Fruit fly (Drosophila melanogaster) whole organism, prepupa: ENCODE results near the gene CG13924.
A peak's percentile ranks its signal among the peaks of the same experiment; 100 is the strongest.

ENCODE experiments used
- CG11294 ChIP-seq: fragments of 200-800 bp; sonication (Bioruptor generic); IDR thresholded peaks from 2 replicates; pipeline ENCODE4 v1.3.6; 2022; ENCODE audit warnings: missing biosample characterization, missing genetic modification characterization
- CG11762 ChIP-seq: fragments of 200-800 bp; sonication (Bioruptor generic); optimal IDR thresholded peaks from 3 replicates; lab custom pipeline; 2016; ENCODE audit warnings: missing biosample characterization, missing genetic modification characterization; ENCODE audit not compliant: insufficient read depth
- CG11902 ChIP-seq: fragments of 200-800 bp; sonication (Bioruptor generic); optimal IDR thresholded peaks from 3 replicates; lab custom pipeline; 2016; ENCODE audit warnings: missing biosample characterization, missing genetic modification characterization
- CG15336 ChIP-seq: fragments of 200-800 bp; sonication (Bioruptor generic); IDR thresholded peaks from 2 replicates; pipeline ENCODE4 v1.3.6; 2022; ENCODE audit warnings: missing biosample characterization, missing genetic modification characterization
- CG1621 ChIP-seq: fragments of 200-800 bp; sonication (Bioruptor generic); optimal IDR thresholded peaks from 3 replicates; lab custom pipeline; 2018; ENCODE audit warnings: missing biosample characterization, mild to moderate bottlenecking, missing genetic modification characterization
- CG16779 ChIP-seq: fragments of 200-800 bp; sonication (Bioruptor generic); optimal IDR thresholded peaks from 3 replicates; lab custom pipeline; 2017; ENCODE audit warnings: missing biosample characterization, mild to moderate bottlenecking, missing genetic modification characterization
- CG3032 ChIP-seq: fragments of 200-800 bp; optimal IDR thresholded peaks from 2 replicates; lab custom pipeline; 2019; ENCODE audit warnings: missing biosample characterization, mild to moderate bottlenecking, missing genetic modification characterization, moderate library complexity
- CG31627 ChIP-seq: fragments of 200-800 bp; sonication (Bioruptor generic); optimal IDR thresholded peaks from 3 replicates; lab custom pipeline; 2016; ENCODE audit warnings: missing biosample characterization, missing genetic modification characterization
- CG32006 ChIP-seq: fragments of 200-800 bp; sonication (Bioruptor generic); optimal IDR thresholded peaks from 3 replicates; lab custom pipeline; 2017; ENCODE audit warnings: missing biosample characterization, mild to moderate bottlenecking, missing genetic modification characterization
- CG34406 ChIP-seq: fragments of 200-800 bp; sonication (Bioruptor generic); optimal IDR thresholded peaks from 3 replicates; lab custom pipeline; 2016; ENCODE audit warnings: missing biosample characterization, missing genetic modification characterization
- CG3919 ChIP-seq: fragments of 200-800 bp; sonication (Bioruptor generic); optimal IDR thresholded peaks from 3 replicates; lab custom pipeline; 2016; ENCODE audit warnings: missing biosample characterization, missing genetic modification characterization
- CG4318 ChIP-seq: fragments of 200-800 bp; sonication (Bioruptor generic); optimal IDR thresholded peaks from 3 replicates; lab custom pipeline; 2017; ENCODE audit warnings: missing biosample characterization, mild to moderate bottlenecking, missing genetic modification characterization
- CG6163 ChIP-seq: fragments of 200-800 bp; sonication (Bioruptor generic); IDR thresholded peaks from 3 replicates; pipeline ENCODE4 v1.3.6; 2022; ENCODE audit warnings: missing biosample characterization, missing genetic modification characterization
- CG6276 ChIP-seq: fragments of 200-800 bp; sonication (Bioruptor generic); optimal IDR thresholded peaks from 2 replicates; lab custom pipeline; 2017; ENCODE audit warnings: missing biosample characterization, mild to moderate bottlenecking, missing genetic modification characterization
- CG6792 ChIP-seq: fragments of 200-800 bp; sonication (Bioruptor generic); optimal IDR thresholded peaks from 3 replicates; lab custom pipeline; 2016; ENCODE audit warnings: missing biosample characterization, missing genetic modification characterization
- CG6808 ChIP-seq: fragments of 200-800 bp; sonication (Bioruptor generic); optimal IDR thresholded peaks from 3 replicates; lab custom pipeline; 2017; ENCODE audit warnings: missing biosample characterization, missing genetic modification characterization, mild to moderate bottlenecking, moderate library complexity, missing genetic modification reagents
- CG7368 ChIP-seq: fragments of 200-800 bp; sonication (Bioruptor generic); optimal IDR thresholded peaks from 3 replicates; lab custom pipeline; 2016; ENCODE audit warnings: missing biosample characterization, missing genetic modification characterization
- CG8119 ChIP-seq: fragments of 200-800 bp; sonication (Bioruptor generic); IDR thresholded peaks from 3 replicates; pipeline ENCODE4 v1.3.6; 2022; ENCODE audit warnings: missing biosample characterization, missing genetic modification characterization
- CG8319 ChIP-seq: fragments of 200-800 bp; sonication (Bioruptor generic); optimal IDR thresholded peaks from 3 replicates; lab custom pipeline; 2016; ENCODE audit warnings: missing biosample characterization, missing genetic modification characterization
- CG9139 ChIP-seq: fragments of 200-800 bp; sonication (Bioruptor generic); optimal IDR thresholded peaks from 3 replicates; lab custom pipeline; 2017; ENCODE audit warnings: missing biosample characterization, mild to moderate bottlenecking, missing genetic modification characterization
- Eip75B ChIP-seq: fragments of 200-800 bp; sonication (Bioruptor generic); optimal IDR thresholded peaks from 3 replicates; lab custom pipeline; 2016; ENCODE audit warnings: missing biosample characterization, missing genetic modification characterization
- Eip78C ChIP-seq: fragments of 200-800 bp; sonication (Bioruptor generic); peaks from one replicate; lab custom pipeline; 2016; ENCODE audit warnings: missing biosample characterization, missing genetic modification characterization
- Eip93F ChIP-seq: fragments of 200-800 bp; sonication (Bioruptor generic); optimal IDR thresholded peaks from 2 replicates; lab custom pipeline; 2016; ENCODE audit warnings: missing biosample characterization, mild to moderate bottlenecking, missing genetic modification characterization
- Gug ChIP-seq: fragments of 200-800 bp; sonication (Bioruptor generic); IDR thresholded peaks from 2 replicates; pipeline ENCODE4 v1.3.6; 2022; ENCODE audit warnings: missing biosample characterization, missing genetic modification characterization
- Hr38 ChIP-seq: sonication (Bioruptor generic); optimal IDR thresholded peaks from 2 replicates; lab custom pipeline; 2016; ENCODE audit warnings: missing biosample characterization, missing genetic modification characterization
- Hr39 ChIP-seq: fragments of 200-800 bp; sonication (Bioruptor generic); optimal IDR thresholded peaks from 2 replicates; lab custom pipeline; 2016; ENCODE audit warnings: missing biosample characterization, missing genetic modification characterization
- Hr4 ChIP-seq: fragments of 200-800 bp; sonication (Bioruptor generic); optimal IDR thresholded peaks from 3 replicates; lab custom pipeline; 2016; ENCODE audit warnings: missing biosample characterization, missing genetic modification characterization
- Met ChIP-seq: fragments of 200-800 bp; sonication (Bioruptor generic); optimal IDR thresholded peaks from 3 replicates; lab custom pipeline; 2016; ENCODE audit warnings: missing biosample characterization, missing genetic modification characterization
- OdsH ChIP-seq: fragments of 200-800 bp; sonication (Bioruptor generic); optimal IDR thresholded peaks from 3 replicates; lab custom pipeline; 2016; ENCODE audit warnings: missing biosample characterization, missing genetic modification characterization
- Sox14 ChIP-seq: fragments of 200-800 bp; sonication (Bioruptor generic); optimal IDR thresholded peaks from 3 replicates; lab custom pipeline; 2016; ENCODE audit warnings: missing biosample characterization, missing genetic modification characterization
- Sox15 ChIP-seq: fragments of 200-800 bp; sonication (Bioruptor generic); optimal IDR thresholded peaks from 3 replicates; lab custom pipeline; 2016; ENCODE audit warnings: missing biosample characterization, missing genetic modification characterization
- cyc ChIP-seq: fragments of 200-800 bp; sonication (Bioruptor generic); optimal IDR thresholded peaks from 3 replicates; lab custom pipeline; 2016; ENCODE audit warnings: missing biosample characterization, missing genetic modification characterization
- eg ChIP-seq: fragments of 200-800 bp; sonication (Bioruptor generic); IDR thresholded peaks from 3 replicates; pipeline ENCODE4 v1.3.6; 2022; ENCODE audit warnings: missing biosample characterization, missing genetic modification characterization
- esn ChIP-seq: fragments of 200-800 bp; sonication (Bioruptor generic); optimal IDR thresholded peaks from 2 replicates; lab custom pipeline; 2016; ENCODE audit warnings: missing biosample characterization, mild to moderate bottlenecking, missing genetic modification characterization, moderate library complexity
- fd59A ChIP-seq: fragments of 200-800 bp; sonication (Bioruptor generic); optimal IDR thresholded peaks from 2 replicates; lab custom pipeline; 2017; ENCODE audit warnings: missing biosample characterization, mild to moderate bottlenecking, missing genetic modification characterization, missing genetic modification reagents
- fkh ChIP-seq: fragments of 200-800 bp; sonication (Bioruptor generic); optimal IDR thresholded peaks from 3 replicates; lab custom pipeline; 2017; ENCODE audit warnings: missing biosample characterization, mild to moderate bottlenecking, missing genetic modification characterization, moderate library complexity
- lz ChIP-seq: fragments of 200-800 bp; sonication (Bioruptor generic); optimal IDR thresholded peaks from 3 replicates; lab custom pipeline; 2016; ENCODE audit warnings: missing biosample characterization, missing genetic modification characterization
- net ChIP-seq: fragments of 200-800 bp; sonication (Bioruptor generic); optimal IDR thresholded peaks from 3 replicates; lab custom pipeline; 2016; ENCODE audit warnings: missing biosample characterization, missing genetic modification characterization
- pdm3 ChIP-seq: fragments of 200-800 bp; sonication (Bioruptor generic); optimal IDR thresholded peaks from 3 replicates; lab custom pipeline; 2016; ENCODE audit warnings: missing biosample characterization, missing genetic modification characterization
- salr ChIP-seq, 2 experiments: fragments of 200-800 bp; sonication (Bioruptor generic); optimal IDR thresholded peaks; 3 replicates each; lab custom pipeline; 2016 to 2018; ENCODE audit warnings: missing biosample characterization in 2 of 2, missing genetic modification characterization in 2 of 2, mild to moderate bottlenecking in 1 of 2
- spab ChIP-seq: fragments of 200-800 bp; sonication (Bioruptor generic); optimal IDR thresholded peaks from 2 replicates; lab custom pipeline; 2017; ENCODE audit warnings: missing biosample characterization, mild to moderate bottlenecking, missing genetic modification characterization, missing genetic modification reagents
- ss ChIP-seq, 2 experiments: fragments of 200-800 bp; sonication (Bioruptor generic); optimal IDR thresholded peaks; 2 replicates in 1 of 2; 3 replicates in 1 of 2; lab custom pipeline; 2017 to 2018; ENCODE audit warnings: mild to moderate bottlenecking in 2 of 2, missing biosample characterization in 2 of 2, missing genetic modification characterization in 2 of 2, moderate library complexity in 1 of 2
- svp ChIP-seq: fragments of 200-800 bp; sonication (Bioruptor generic); peaks from one replicate; lab custom pipeline; 2016; ENCODE audit warnings: missing biosample characterization, missing genetic modification characterization
- topi ChIP-seq: fragments of 200-800 bp; sonication (Bioruptor generic); optimal IDR thresholded peaks from 3 replicates; lab custom pipeline; 2016; ENCODE audit warnings: missing biosample characterization, missing genetic modification characterization
- vri ChIP-seq: fragments of 200-800 bp; sonication (Bioruptor generic); optimal IDR thresholded peaks from 3 replicates; lab custom pipeline; 2016; ENCODE audit warnings: missing biosample characterization, mild to moderate bottlenecking, missing genetic modification characterization

Gene CG13924

dm6 chr3L:1900633-1901032 is 30.8 kb downstream of the CG13924 start (continued):
- TF ChIP-seq vri (GFP tag; lab: Kevin White, UChicago) (no peak), Hr39 (GFP tag; lab: Kevin White, UChicago) (no peak), CG15336 (GFP tag; lab: Robert Waterston, UW) (peak; percentile 91), CG7368 (GFP tag; lab: Kevin White, UChicago) (peak; percentile 3), Hr4 (GFP tag; lab: Kevin White, UChicago) (peak; percentile 75), Sox14 (GFP tag; lab: Kevin White, UChicago) (no peak), cyc (GFP tag; lab: Kevin White, UChicago) (no peak), Sox15 (GFP tag; lab: Kevin White, UChicago) (no peak), CG4318 (peak; percentile 49), CG8319 (GFP tag; lab: Kevin White, UChicago) (no peak), CG3032 (tag; lab: Kevin White, UChicago) (no peak), fkh (no peak), CG6808 (GFP tag; lab: Kevin White, UChicago) (no peak), Eip93F (GFP tag; lab: Kevin White, UChicago) (no peak), spab (GFP tag; lab: Kevin White, UChicago) (no peak), CG3919 (GFP tag; lab: Kevin White, UChicago) (peak; percentile 59), CG9139 (no peak), lz (GFP tag; lab: Kevin White, UChicago) (no peak), Met (GFP tag; lab: Kevin White, UChicago) (no peak), pdm3 (GFP tag; lab: Kevin White, UChicago) (peak; percentile 41), esn (GFP tag; lab: Kevin White, UChicago) (no peak), CG1621 (tag; lab: Kevin White, UChicago) (no peak), ss (GFP tag; optimal IDR thresholded peaks at IDR 0.05; lab: Kevin White, UChicago) (no peak), CG6792 (GFP tag; lab: Kevin White, UChicago) (no peak)

- TF ChIP-seq spab (GFP tag; lab: Kevin White, UChicago): no peak
- peak; percentile 38; the same call in 2 of the 3 replicates for TF ChIP-seq eg (GFP tag; lab: Robert Waterston, UW)
- TF ChIP-seq CG6276 (GFP tag; lab: Kevin White, UChicago): peak; percentile 5
- peak; percentile 38; the same call in 1 of the 2 replicates for TF ChIP-seq CG15336 (GFP tag; lab: Robert Waterston, UW)
- TF ChIP-seq Eip78C (GFP tag; lab: Kevin White, UChicago): peak; percentile 65
- TF ChIP-seq CG32006 (GFP tag; lab: Kevin White, UChicago): peak; percentile 56
- TF ChIP-seq CG8119 (GFP tag; lab: Robert Waterston, UW): 0 out of 3 replicates have a peak, but pooled peaks have one; percentile 16
- TF ChIP-seq lz (GFP tag; lab: Kevin White, UChicago): no peak
Measured at dm6 chr3L:1904440-1904839, 34.6 kb downstream of the CG13924 start.

dm6 chr3L:1905273-1905672 is 35.5 kb downstream of the CG13924 start:
- TF ChIP-seq spab (GFP tag; lab: Kevin White, UChicago) (peak; percentile 3), OdsH (peak; percentile 54), salr (GFP tag; optimal IDR thresholded peaks at IDR 0.05; lab: Kevin White, UChicago) (peak in 1 of 2 experiments; percentile 10), Hr38 (GFP tag; lab: Kevin White, UChicago) (no peak), CG4318 (peak; percentile 71), CG6276 (GFP tag; lab: Kevin White, UChicago) (peak; percentile 62), ss (GFP tag; optimal IDR thresholded peaks at IDR 0.05; lab: Kevin White, UChicago) (no peak), CG6808 (GFP tag; lab: Kevin White, UChicago) (peak; percentile 21), fd59A (GFP tag; lab: Kevin White, UChicago) (no peak), eg (GFP tag; lab: Robert Waterston, UW) (no peak), Eip78C (GFP tag; lab: Kevin White, UChicago) (peak; percentile 91), topi (GFP tag; lab: Kevin White, UChicago) (no peak), CG8119 (GFP tag; lab: Robert Waterston, UW) (peak; percentile 66; the same call in 2 of the 3 replicates), fkh (no peak), CG11294 (GFP tag; lab: Robert Waterston, UW) (no peak), CG11902 (GFP tag; lab: Kevin White, UChicago) (peak; percentile 41), CG1621 (tag; lab: Kevin White, UChicago) (no peak), lz (GFP tag; lab: Kevin White, UChicago) (no peak), CG6163 (no peak), CG34406 (GFP tag; lab: Kevin White, UChicago) (peak; percentile 43), CG7368 (GFP tag; lab: Kevin White, UChicago) (peak; percentile 49), net (GFP tag; lab: Kevin White, UChicago) (peak; percentile 52), Gug (GFP tag; lab: Robert Waterston, UW) (no peak), CG31627 (GFP tag; lab: Kevin White, UChicago) (peak; percentile 16), Met (GFP tag; lab: Kevin White, UChicago) (peak; percentile 22), Eip75B (GFP tag; lab: Kevin White, UChicago) (no peak), CG8319 (GFP tag; lab: Kevin White, UChicago) (no peak), CG11762 (GFP tag; lab: Kevin White, UChicago) (no peak), svp (GFP tag; lab: Kevin White, UChicago) (peak; percentile 49), Sox14 (GFP tag; lab: Kevin White, UChicago) (no peak), CG16779 (no peak), Hr4 (GFP tag; lab: Kevin White, UChicago) (peak; percentile 75), Hr39 (GFP tag; lab: Kevin White, UChicago) (peak; percentile 11)
